Worm (Caenorhabditis elegans) whole organism, mixed stage, embryonic: Measurements from ENCODE around the gene C38C3.4.

Source experiments
- lin-13 ChIP-seq: fragments of 150-350 bp; optimal IDR thresholded peaks from 2 replicates; lab custom pipeline; 2014; ENCODE audit warnings: missing biosample characterization, missing genetic modification characterization
- mep-1 ChIP-seq: fragments of 150-350 bp; optimal IDR thresholded peaks from 2 replicates; lab custom pipeline; 2017; ENCODE audit warnings: missing biosample characterization, missing genetic modification reagents, missing genetic modification characterization, inconsistent platforms
- unc-39 ChIP-seq: fragments of 150-350 bp; optimal IDR thresholded peaks from 2 replicates; lab custom pipeline; 2014; ENCODE audit warnings: missing biosample characterization, missing genetic modification characterization

ce11 chrV:1505995-1506394 is 24.2 kb downstream of the C38C3.4 start, which contains the start of gene sru-28:
- TF ChIP-seq unc-39 (no peak), mep-1 (tag; lab: Kevin White, UChicago) (no peak), lin-13 (tag; lab: Kevin White, UChicago) (no peak)
